Worm (Caenorhabditis elegans): ENCODE data around the gene K06A4.2.

DNA sequence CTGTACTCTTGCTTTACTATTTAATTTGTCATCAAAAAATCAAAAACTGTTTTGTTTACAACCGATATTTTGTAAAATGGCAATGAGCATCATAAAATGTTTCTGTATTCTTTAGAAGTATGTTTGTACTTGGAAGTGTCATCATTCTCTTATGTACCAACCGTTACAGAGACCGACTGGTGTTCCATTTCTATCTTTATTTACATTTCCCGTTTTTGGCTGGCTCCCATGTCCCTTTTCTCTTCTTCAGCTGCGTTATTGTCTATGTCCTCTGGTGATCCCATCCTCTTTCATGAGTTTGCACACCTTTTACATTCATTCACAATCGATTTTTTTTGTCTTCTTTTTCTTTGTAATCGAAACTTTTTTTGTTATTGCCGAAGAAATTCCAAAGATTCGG is 32.5 kb upstream of the K06A4.2 start:
- no peak for TF ChIP-seq ama-1 (optimal IDR thresholded peaks at IDR 0.05)
- TF ChIP-seq hmg-4 (GFP tag; optimal IDR thresholded peaks at IDR 0.05): no peak
- TF ChIP-seq aly-1 (tag; optimal IDR thresholded peaks at IDR 0.05): no peak
- no peak for TF ChIP-seq scrt-1 (GFP tag; IDR thresholded peaks at IDR 0.05)
- TF ChIP-seq ceh-13 (GFP tag; optimal IDR thresholded peaks at IDR 0.05): no peak
- no peak for TF ChIP-seq B0310.2 (tag; optimal IDR thresholded peaks at IDR 0.05)
- TF ChIP-seq sea-1 (GFP tag; conservative IDR thresholded peaks at IDR 0.05): no peak
- no peak for TF ChIP-seq hnd-1 (tag; optimal IDR thresholded peaks at IDR 0.05)
- TF ChIP-seq ets-7 (tag; optimal IDR thresholded peaks at IDR 0.05): no peak
- no peak for TF ChIP-seq flt-1 (GFP tag; IDR thresholded peaks at IDR 0.05)
- no peak for TF ChIP-seq pes-1 (GFP tag; IDR thresholded peaks at IDR 0.05)
- TF ChIP-seq tra-4 (tag; optimal IDR thresholded peaks at IDR 0.05): no peak
